Fruit fly (Drosophila melanogaster) whole organism, embryonic: ENCODE results near the gene mbm.

Source experiments
- Atf-2 ChIP-seq: fragments of 200-800 bp; sonication (Bioruptor generic); optimal IDR thresholded peaks from 2 replicates; lab custom pipeline; 2016; ENCODE audit warnings: missing biosample characterization, missing genetic modification characterization
- CG1024 ChIP-seq: fragments of 200-800 bp; sonication (Bioruptor generic); IDR thresholded peaks from 2 replicates; pipeline ENCODE4 v1.3.6; 2022; ENCODE audit warnings: missing biosample characterization, missing genetic modification characterization
- CG10366 ChIP-seq: fragments of 200-800 bp; sonication (Bioruptor generic); IDR thresholded peaks from 2 replicates; pipeline ENCODE4 v1.3.6; 2022; ENCODE audit warnings: missing biosample characterization, missing genetic modification characterization
- CG10654 ChIP-seq: fragments of 200-800 bp; sonication (Bioruptor generic); optimal IDR thresholded peaks from 2 replicates; lab custom pipeline; 2016; ENCODE audit warnings: missing biosample characterization, missing genetic modification characterization
- CG11093 ChIP-seq: fragments of 200-800 bp; sonication (Bioruptor generic); IDR thresholded peaks from 3 replicates; pipeline ENCODE4 v1.3.6; 2022; ENCODE audit warnings: missing biosample characterization, missing genetic modification characterization
- CG11456 ChIP-seq: fragments of 200-800 bp; sonication (Bioruptor generic); IDR thresholded peaks from 3 replicates; pipeline ENCODE4 v1.3.6; 2022; ENCODE audit warnings: missing biosample characterization, missing genetic modification characterization
- CG12391 ChIP-seq: fragments of 200-800 bp; sonication (Bioruptor generic); optimal IDR thresholded peaks from 3 replicates; lab custom pipeline; 2018; ENCODE audit warnings: missing biosample characterization, mild to moderate bottlenecking, missing genetic modification characterization, moderate library complexity
- CG15269 ChIP-seq: fragments of 200-800 bp; sonication (Bioruptor generic); optimal IDR thresholded peaks from 2 replicates; lab custom pipeline; 2018; ENCODE audit warnings: missing biosample characterization, mild to moderate bottlenecking, missing genetic modification characterization, moderate library complexity
- CG15479 ChIP-seq: fragments of 200-800 bp; sonication (Bioruptor generic); optimal IDR thresholded peaks from 3 replicates; lab custom pipeline; 2019; ENCODE audit warnings: missing biosample characterization, mild to moderate bottlenecking, missing genetic modification characterization, moderate library complexity
- CG17186 ChIP-seq: fragments of 200-800 bp; sonication (Bioruptor generic); optimal IDR thresholded peaks from 3 replicates; lab custom pipeline; 2017; ENCODE audit warnings: missing biosample characterization, missing genetic modification reagents, missing genetic modification characterization
- CG17568 ChIP-seq: fragments of 200-800 bp; sonication (Bioruptor generic); optimal IDR thresholded peaks from 2 replicates; lab custom pipeline; 2018; ENCODE audit warnings: missing biosample characterization, mild to moderate bottlenecking, missing genetic modification characterization, moderate library complexity
- CG2889 ChIP-seq: fragments of 200-800 bp; sonication (Bioruptor generic); IDR thresholded peaks from 3 replicates; pipeline ENCODE4 v1.3.6; 2022; ENCODE audit warnings: missing biosample characterization, missing genetic modification characterization
- CG31441 ChIP-seq: fragments of 200-800 bp; sonication (Bioruptor generic); IDR thresholded peaks from 2 replicates; pipeline ENCODE4 v1.3.6; 2022; ENCODE audit warnings: missing biosample characterization, missing genetic modification characterization
- CG3281 ChIP-seq: fragments of 200-800 bp; sonication (Bioruptor generic); optimal IDR thresholded peaks from 3 replicates; lab custom pipeline; 2017; ENCODE audit warnings: missing biosample characterization, mild to moderate bottlenecking, missing genetic modification characterization
- CG34224 ChIP-seq: fragments of 200-800 bp; sonication (Bioruptor generic); IDR thresholded peaks from 3 replicates; pipeline ENCODE4 v1.3.6; 2022; ENCODE audit warnings: missing biosample characterization, missing genetic modification characterization; ENCODE audit not compliant: partially characterized antibody
- CG3838 ChIP-seq: fragments of 200-800 bp; sonication (Bioruptor generic); optimal IDR thresholded peaks from 3 replicates; lab custom pipeline; 2016; ENCODE audit warnings: missing biosample characterization, missing genetic modification characterization
- CG4328 ChIP-seq: fragments of 200-800 bp; sonication (Bioruptor generic); optimal IDR thresholded peaks from 3 replicates; lab custom pipeline; 2017; ENCODE audit warnings: missing biosample characterization, missing genetic modification reagents, missing genetic modification characterization
- CG4730 ChIP-seq: fragments of 200-800 bp; sonication (Bioruptor generic); IDR thresholded peaks from 2 replicates; pipeline ENCODE4 v1.3.6; 2022; ENCODE audit warnings: missing biosample characterization, missing genetic modification characterization
- CG5245 ChIP-seq: fragments of 200-800 bp; sonication (Bioruptor generic); optimal IDR thresholded peaks from 3 replicates; lab custom pipeline; 2016; ENCODE audit warnings: missing biosample characterization, missing genetic modification characterization
- CG6254 ChIP-seq: fragments of 200-800 bp; sonication (Bioruptor generic); optimal IDR thresholded peaks from 3 replicates; lab custom pipeline; 2017; ENCODE audit warnings: mild to moderate bottlenecking, missing biosample characterization, missing genetic modification reagents, missing genetic modification characterization
- CG7839 ChIP-seq: fragments of 200-800 bp; sonication (Bioruptor generic); optimal IDR thresholded peaks from 3 replicates; lab custom pipeline; 2018; ENCODE audit warnings: missing biosample characterization, mild to moderate bottlenecking, missing genetic modification characterization, moderate library complexity
- CG8281 ChIP-seq: fragments of 200-800 bp; sonication (Bioruptor generic); optimal IDR thresholded peaks from 2 replicates; lab custom pipeline; 2018; ENCODE audit warnings: missing biosample characterization, mild to moderate bottlenecking, missing genetic modification characterization, moderate library complexity
- CG8478 ChIP-seq: fragments of >200 bp; optimal IDR thresholded peaks from 2 replicates; lab custom pipeline; 2018
- CG9797 ChIP-seq: fragments of 200-800 bp; sonication (Bioruptor generic); optimal IDR thresholded peaks from 3 replicates; lab custom pipeline; 2018; ENCODE audit warnings: missing biosample characterization, mild to moderate bottlenecking, missing genetic modification characterization
- CG9876 ChIP-seq: fragments of 200-800 bp; sonication (Bioruptor generic); optimal IDR thresholded peaks from 2 replicates; lab custom pipeline; 2016; ENCODE audit warnings: missing biosample characterization, missing genetic modification characterization
- D ChIP-seq, 2 experiments: fragments of 200-800 bp in 1 of 2; fragments of >200 bp in 1 of 2; sonication (Bioruptor generic) in 1 of 2; optimal IDR thresholded peaks; 2 replicates in 1 of 2; 3 replicates in 1 of 2; lab custom pipeline; 2017; ENCODE audit warnings: mild to moderate bottlenecking in 1 of 2, missing biosample characterization in 1 of 2, missing genetic modification characterization in 1 of 2, missing genetic modification reagents in 1 of 2
- Ets97D ChIP-seq: fragments of 200-800 bp; sonication (Bioruptor generic); optimal IDR thresholded peaks from 3 replicates; lab custom pipeline; 2016; ENCODE audit warnings: missing biosample characterization, missing genetic modification characterization
- Fer1 ChIP-seq: fragments of 200-800 bp; sonication (Bioruptor generic); optimal IDR thresholded peaks from 2 replicates; lab custom pipeline; 2017; ENCODE audit warnings: missing biosample characterization, mild to moderate bottlenecking, missing genetic modification characterization
- Gsc ChIP-seq: fragments of 200-800 bp; sonication (Bioruptor generic); IDR thresholded peaks from 2 replicates; pipeline ENCODE4 v1.3.6; 2022; ENCODE audit warnings: missing biosample characterization, missing genetic modification characterization
- Gug ChIP-seq: fragments of 200-800 bp; sonication (Bioruptor generic); IDR thresholded peaks from 4 replicates; pipeline ENCODE4 v1.3.6; 2022; ENCODE audit warnings: missing biosample characterization, missing genetic modification characterization
- Hand ChIP-seq: fragments of 200-800 bp; sonication (Bioruptor generic); optimal IDR thresholded peaks from 2 replicates; lab custom pipeline; 2017; ENCODE audit warnings: mild to moderate bottlenecking, missing biosample characterization, missing genetic modification reagents, missing genetic modification characterization
- HmgD ChIP-seq: fragments of 200-800 bp; sonication (Bioruptor generic); optimal IDR thresholded peaks from 3 replicates; lab custom pipeline; 2016; ENCODE audit warnings: missing biosample characterization, missing genetic modification characterization
- MTF-1 ChIP-seq: fragments of 200-800 bp; sonication (Bioruptor generic); optimal IDR thresholded peaks from 2 replicates; lab custom pipeline; 2018; ENCODE audit warnings: missing biosample characterization, mild to moderate bottlenecking, missing genetic modification characterization, borderline replicate concordance
- Nf-YA ChIP-seq: fragments of 200-800 bp; sonication (Bioruptor generic); IDR thresholded peaks from 2 replicates; pipeline ENCODE4 v1.3.6; 2022; ENCODE audit warnings: missing biosample characterization, missing genetic modification characterization
- Opbp ChIP-seq: fragments of 200-800 bp; sonication (Bioruptor generic); IDR thresholded peaks from 3 replicates; pipeline ENCODE4 v1.3.6; 2022; ENCODE audit warnings: missing biosample characterization, missing genetic modification characterization; ENCODE audit not compliant: partially characterized antibody
- Ptx1 ChIP-seq: fragments of 200-800 bp; sonication (Bioruptor generic); IDR thresholded peaks from 2 replicates; pipeline ENCODE4 v1.3.6; 2022; ENCODE audit warnings: missing biosample characterization, missing genetic modification characterization
- Sox102F ChIP-seq: fragments of 200-800 bp; sonication (Bioruptor generic); optimal IDR thresholded peaks from 2 replicates; lab custom pipeline; 2018; ENCODE audit warnings: missing biosample characterization, mild to moderate bottlenecking, missing genetic modification characterization, moderate library complexity
- ab ChIP-seq: fragments of 200-800 bp; sonication (Bioruptor generic); optimal IDR thresholded peaks from 2 replicates; lab custom pipeline; 2016; ENCODE audit warnings: missing biosample characterization, missing genetic modification characterization
- ash1 ChIP-seq: fragments of 200-800 bp; sonication (Bioruptor generic); optimal IDR thresholded peaks from 2 replicates; lab custom pipeline; 2018; ENCODE audit warnings: missing biosample characterization, mild to moderate bottlenecking, missing genetic modification characterization
- bcd ChIP-seq: fragments of 200-800 bp; sonication (Bioruptor generic); optimal IDR thresholded peaks from 2 replicates; lab custom pipeline; 2017; ENCODE audit warnings: missing biosample characterization, mild to moderate bottlenecking, missing genetic modification characterization
- gce ChIP-seq: fragments of 200-800 bp; sonication (Bioruptor generic); IDR thresholded peaks from 3 replicates; pipeline ENCODE4 v1.3.6; 2022; ENCODE audit warnings: missing biosample characterization, missing genetic modification characterization
- gfzf ChIP-seq: fragments of 200-800 bp; sonication (Bioruptor generic); optimal IDR thresholded peaks from 2 replicates; lab custom pipeline; 2016; ENCODE audit warnings: missing biosample characterization, mild to moderate bottlenecking, missing genetic modification characterization, moderate library complexity
- odd ChIP-seq: fragments of 200-800 bp; sonication (Bioruptor generic); optimal IDR thresholded peaks from 2 replicates; lab custom pipeline; 2017; ENCODE audit warnings: missing biosample characterization, mild to moderate bottlenecking, missing genetic modification characterization
- pzg ChIP-seq: fragments of 200-800 bp; sonication (Bioruptor generic); optimal IDR thresholded peaks from 3 replicates; lab custom pipeline; 2018; ENCODE audit warnings: missing biosample characterization, mild to moderate bottlenecking, missing genetic modification characterization, moderate library complexity
- sim ChIP-seq: fragments of 200-800 bp; sonication (Bioruptor generic); IDR thresholded peaks from 2 replicates; pipeline ENCODE4 v1.3.6; 2022; ENCODE audit warnings: missing biosample characterization, missing genetic modification characterization
- sr ChIP-seq: fragments of 200-800 bp; sonication (Bioruptor generic); IDR thresholded peaks from 3 replicates; pipeline ENCODE4 v1.3.6; 2022; ENCODE audit warnings: missing biosample characterization, missing genetic modification characterization
- toy ChIP-seq: fragments of 200-800 bp; sonication (Bioruptor generic); IDR thresholded peaks from 2 replicates; pipeline ENCODE4 v1.3.6; 2022; ENCODE audit warnings: missing biosample characterization, missing genetic modification characterization
- vnd ChIP-seq: fragments of 200-800 bp; sonication (Bioruptor generic); IDR thresholded peaks from 3 replicates; pipeline ENCODE4 v1.3.6; 2022; ENCODE audit warnings: missing biosample characterization, missing genetic modification characterization; ENCODE audit not compliant: partially characterized antibody
- wor ChIP-seq: fragments of 200-800 bp; sonication (Bioruptor generic); IDR thresholded peaks from 2 replicates; pipeline ENCODE4 v1.3.6; 2022; ENCODE audit warnings: missing biosample characterization, missing genetic modification characterization

Gene mbm

dm6 chr2L:250507-251215 is 22.9 kb downstream of the mbm start, which contains the start of gene kis (continued):
- TF ChIP-seq CG2889 (GFP tag; lab: Robert Waterston, UW) (no peak), pzg (GFP tag; lab: Kevin White, UChicago) (peak; percentile 95), CG11093 (no peak), Atf-2 (no peak), CG8478 (no peak), CG17186 (GFP tag; lab: Kevin White, UChicago) (peak; percentile 34), ab (GFP tag; lab: Kevin White, UChicago) (peak; percentile 11), CG11456 (GFP tag; lab: Robert Waterston, UW) (peak; percentile 35; the same call in 1 of the 3 replicates), CG9876 (GFP tag; lab: Kevin White, UChicago) (no peak), CG3838 (GFP tag; lab: Kevin White, UChicago) (peak; percentile 4), CG17568 (GFP tag; lab: Kevin White, UChicago) (peak; percentile 13), gce (no peak), gfzf (GFP tag; lab: Kevin White, UChicago) (peak; percentile 54), toy (GFP tag; lab: Robert Waterston, UW) (no peak), Nf-YA (GFP tag; lab: Robert Waterston, UW) (no peak), CG4730 (no peak), CG15479 (GFP tag; lab: Kevin White, UChicago) (no peak), ash1 (GFP tag; lab: Kevin White, UChicago) (peak; percentile 23), CG8281 (tag; lab: Kevin White, UChicago) (no peak), sr (GFP tag; lab: Robert Waterston, UW) (no peak), CG4328 (peak; percentile 21), CG6254 (GFP tag; lab: Kevin White, UChicago) (no peak), vnd (GFP tag; lab: Robert Waterston, UW) (peak; percentile 93), Ets97D (peak; percentile 94), CG10654 (peak; percentile 14), CG3281 (GFP tag; lab: Kevin White, UChicago) (peak; percentile 9), CG34224 (GFP tag; lab: Robert Waterston, UW) (peak; percentile 96), CG15269 (tag; lab: Kevin White, UChicago) (peak; percentile 25), Hand (GFP tag; lab: Kevin White, UChicago) (no peak), odd (no peak), CG9797 (GFP tag; lab: Kevin White, UChicago) (peak; percentile 69), Gug (no peak; the same call in 3 of the 4 replicates), Opbp (GFP tag; lab: Robert Waterston, UW) (peak; percentile 97), wor (GFP tag; lab: Robert Waterston, UW) (no peak), CG7839 (tag; lab: Kevin White, UChicago) (peak; percentile 35), D (optimal IDR thresholded peaks at IDR 0.05; lab: Kevin White, UChicago) (no peak), D (GFP tag; optimal IDR thresholded peaks at IDR 0.05; lab: Kevin White, UChicago) (no peak), CG5245 (GFP tag; lab: Kevin White, UChicago) (no peak), bcd (GFP tag; lab: Kevin White, UChicago) (peak; percentile 23), CG10366 (GFP tag; lab: Robert Waterston, UW) (peak; percentile 20; the same call in 1 of the 2 replicates), Ptx1 (0 out of 2 replicates have a peak, but pooled peaks have one; percentile 34), Sox102F (GFP tag; lab: Kevin White, UChicago) (peak; percentile 10), Gsc (no peak), CG12391 (peak; percentile 64), HmgD (peak; percentile 70), MTF-1 (GFP tag; lab: Kevin White, UChicago) (no peak), sim (GFP tag; lab: Robert Waterston, UW) (no peak), CG31441 (GFP tag; lab: Robert Waterston, UW) (no peak), CG1024 (no peak), Fer1 (GFP tag; lab: Kevin White, UChicago) (peak; percentile 63)
